Worm (Caenorhabditis elegans) whole organism, mixed stage, embryonic: ENCODE results near the gene lpr-2.

Source experiments
- M03D4.4 ChIP-seq: sonication (generic microtip); optimal IDR thresholded peaks from 2 replicates; lab custom pipeline; 2017; ENCODE audit warnings: mild to moderate bottlenecking, missing genetic modification characterization, missing compliant biosample characterization
- bed-3 ChIP-seq: fragments of 200-800 bp; sonication (Bioruptor generic); optimal IDR thresholded peaks from 3 replicates; lab custom pipeline; 2018; ENCODE audit warnings: mild to moderate bottlenecking, missing genetic modification characterization, moderate library complexity, missing compliant biosample characterization
- blmp-1 ChIP-seq: fragments of 150-350 bp; optimal IDR thresholded peaks from 2 replicates; lab custom pipeline; 2014; ENCODE audit warnings: missing biosample characterization, missing genetic modification characterization
- ceh-83 ChIP-seq: fragments of 200-800 bp; sonication (Bioruptor generic); optimal IDR thresholded peaks from 2 replicates; lab custom pipeline; 2018; ENCODE audit warnings: mild to moderate bottlenecking, missing genetic modification characterization, missing compliant biosample characterization
- ces-1 ChIP-seq: fragments of 150-350 bp; optimal IDR thresholded peaks from 2 replicates; lab custom pipeline; 2014; ENCODE audit warnings: missing biosample characterization, missing genetic modification reagents, missing genetic modification characterization
- cnd-1 ChIP-seq: fragments of 200-800 bp; sonication (Bioruptor generic); optimal IDR thresholded peaks from 2 replicates; lab custom pipeline; 2018; ENCODE audit warnings: mild to moderate bottlenecking, missing genetic modification characterization, missing compliant biosample characterization
- drap-1 ChIP-seq: fragments of 200-800 bp; sonication (Bioruptor generic); optimal IDR thresholded peaks from 3 replicates; lab custom pipeline; 2018; ENCODE audit warnings: mild to moderate bottlenecking, missing genetic modification characterization, missing compliant biosample characterization
- elt-1 ChIP-seq: sonication (generic microtip); optimal IDR thresholded peaks from 2 replicates; lab custom pipeline; 2017; ENCODE audit warnings: missing genetic modification characterization, mild to moderate bottlenecking, missing compliant biosample characterization, antibody characterized with exemption, moderate library complexity, borderline replicate concordance; ENCODE audit not compliant: insufficient read depth
- flh-1 ChIP-seq: fragments of 200-800 bp; sonication (Bioruptor generic); optimal IDR thresholded peaks from 2 replicates; lab custom pipeline; 2018; ENCODE audit warnings: mild to moderate bottlenecking, missing genetic modification characterization, moderate library complexity, missing compliant biosample characterization
- ham-2 ChIP-seq: fragments of 200-800 bp; sonication (Bioruptor generic); optimal IDR thresholded peaks from 2 replicates; lab custom pipeline; 2018; ENCODE audit warnings: mild to moderate bottlenecking, missing genetic modification characterization, missing compliant biosample characterization
- hlh-1 ChIP-seq: fragments of 150-350 bp; optimal IDR thresholded peaks from 2 replicates; lab custom pipeline; 2014; ENCODE audit warnings: missing biosample characterization, missing genetic modification reagents, missing genetic modification characterization
- lin-13 ChIP-seq: fragments of 150-350 bp; optimal IDR thresholded peaks from 2 replicates; lab custom pipeline; 2014; ENCODE audit warnings: missing biosample characterization, missing genetic modification characterization
- lsy-2 ChIP-seq: fragments of 150-350 bp; optimal IDR thresholded peaks from 2 replicates; lab custom pipeline; 2014; ENCODE audit warnings: missing biosample characterization, missing genetic modification characterization
- mab-5 ChIP-seq: fragments of 150-350 bp; optimal IDR thresholded peaks from 2 replicates; lab custom pipeline; 2014; ENCODE audit warnings: missing biosample characterization, missing genetic modification characterization
- mls-2 ChIP-seq: sonication (generic microtip); optimal IDR thresholded peaks from 2 replicates; lab custom pipeline; 2016; ENCODE audit warnings: mild to moderate bottlenecking, missing genetic modification characterization, moderate library complexity, missing compliant biosample characterization
- nhr-12 ChIP-seq: fragments of 150-350 bp; optimal IDR thresholded peaks from 2 replicates; lab custom pipeline; 2014; ENCODE audit warnings: missing biosample characterization, missing genetic modification characterization
- nhr-2 ChIP-seq: fragments of 150-350 bp; optimal IDR thresholded peaks from 2 replicates; lab custom pipeline; 2014; ENCODE audit warnings: missing biosample characterization, missing genetic modification characterization
- nhr-237 ChIP-seq: fragments of 150-350 bp; optimal IDR thresholded peaks from 2 replicates; lab custom pipeline; 2014; ENCODE audit warnings: missing biosample characterization, missing genetic modification characterization
- nhr-76 ChIP-seq: sonication (generic microtip); optimal IDR thresholded peaks from 2 replicates; lab custom pipeline; 2017; ENCODE audit warnings: missing biosample characterization, missing genetic modification characterization
- snpc-4 ChIP-seq: fragments of 150-350 bp; optimal IDR thresholded peaks from 2 replicates; lab custom pipeline; 2014; ENCODE audit warnings: missing biosample characterization, missing genetic modification characterization
- sptf-1 ChIP-seq: sonication (generic microtip); optimal IDR thresholded peaks from 2 replicates; lab custom pipeline; 2017; ENCODE audit warnings: mild to moderate bottlenecking, missing genetic modification characterization, moderate library complexity, missing compliant biosample characterization
- unc-120 ChIP-seq: sonication (generic microtip); optimal IDR thresholded peaks from 2 replicates; lab custom pipeline; 2017; ENCODE audit warnings: missing genetic modification characterization, missing compliant biosample characterization; ENCODE audit not compliant: poor library complexity, severe bottlenecking
- zip-8 ChIP-seq: fragments of 150-350 bp; optimal IDR thresholded peaks from 2 replicates; lab custom pipeline; 2014; ENCODE audit warnings: missing biosample characterization, missing genetic modification characterization
- ztf-11 ChIP-seq: fragments of 150-350 bp; optimal IDR thresholded peaks from 2 replicates; lab custom pipeline; 2014; ENCODE audit warnings: missing biosample characterization, missing genetic modification characterization

The lpr-2 gene

DNA sequence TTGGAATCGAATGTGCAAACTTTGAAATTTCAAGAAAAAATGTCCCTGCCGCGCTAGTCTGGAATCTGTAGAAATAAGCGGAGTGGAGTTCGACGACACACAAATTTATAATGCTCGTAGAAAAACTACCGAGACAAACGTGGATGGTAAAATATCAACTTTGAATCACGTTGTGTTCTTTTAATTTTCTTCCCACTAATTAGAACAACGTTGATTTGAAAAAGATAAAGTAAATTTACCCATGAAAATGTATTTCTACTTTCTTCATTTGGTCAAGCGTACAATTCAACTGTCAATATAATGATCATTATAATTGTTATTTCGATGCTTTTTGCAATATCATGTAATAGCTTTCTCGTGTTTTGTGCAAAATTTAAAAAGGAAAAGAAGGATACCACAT, 36.6 kb upstream of the lpr-2 start, which contains the start of gene K01A6.5:
K01A6.5 (plus strand) TSS at position 301 of the 400 bp plus-strand sequence.
- no peak for TF ChIP-seq flh-1 (GFP tag; lab: Kevin White, UChicago)

DNA sequence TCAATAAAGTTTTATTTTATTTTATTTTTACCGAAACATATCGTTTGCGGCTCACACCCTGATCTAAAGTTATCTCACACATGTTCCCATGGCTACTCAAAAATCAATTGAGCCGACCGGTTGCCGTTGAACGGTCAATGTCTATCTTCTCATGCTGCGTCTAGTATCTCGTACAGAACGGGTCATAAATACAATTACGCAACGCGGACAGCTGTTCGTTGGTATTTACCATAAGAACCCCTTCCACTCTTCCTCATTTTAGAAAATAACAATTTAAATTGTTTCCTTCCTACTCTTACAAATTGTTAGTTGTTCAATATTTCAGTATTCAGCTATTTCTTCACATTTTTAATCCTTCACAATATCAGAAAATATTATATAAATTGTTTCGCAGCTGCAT, 35.2 kb upstream of the lpr-2 start:
- peak; percentile 23 for TF ChIP-seq ces-1 (GFP tag; lab: Kevin White, UChicago)
- TF ChIP-seq mls-2 (tag; lab: Kevin White, UChicago): no peak
- TF ChIP-seq zip-8 (tag; lab: Kevin White, UChicago): peak; percentile 50
- peak; percentile 96 for TF ChIP-seq nhr-2 (tag; lab: Kevin White, UChicago)
- peak; percentile 16 for TF ChIP-seq hlh-1 (tag; lab: Kevin White, UChicago)
- peak; percentile 88 for TF ChIP-seq cnd-1 (tag; lab: Kevin White, UChicago)
- no peak for TF ChIP-seq lsy-2 (tag; lab: Kevin White, UChicago)

DNA sequence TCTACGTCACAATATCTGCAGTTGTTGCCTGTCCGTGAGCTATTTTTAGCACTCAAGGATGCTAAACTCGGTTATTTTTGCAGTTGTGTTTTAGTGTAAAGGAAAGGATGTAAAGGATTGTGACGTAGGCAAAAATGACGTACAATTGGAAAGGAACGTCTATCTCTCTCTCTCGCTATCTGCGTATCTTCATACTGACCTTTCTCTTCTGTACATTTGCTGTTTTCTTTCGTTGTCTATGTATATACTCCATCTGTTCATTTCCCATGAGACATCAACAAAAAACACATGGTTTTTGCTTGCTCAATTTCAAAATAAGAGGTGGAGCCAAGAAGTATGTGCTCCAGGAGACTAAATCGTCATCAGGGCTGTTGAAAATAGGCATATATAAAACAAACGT, 34.7 kb upstream of the lpr-2 start:
- TF ChIP-seq zip-8 (tag; lab: Kevin White, UChicago) (peak; percentile 4), ztf-11 (tag; lab: Kevin White, UChicago) (no peak), unc-120 (tag; lab: Kevin White, UChicago) (no peak), nhr-76 (tag; lab: Kevin White, UChicago) (no peak), drap-1 (GFP tag; lab: Kevin White, UChicago) (no peak)

- TF ChIP-seq sptf-1: no peak
- no peak for TF ChIP-seq nhr-237 (tag; lab: Kevin White, UChicago)
- no peak for TF ChIP-seq ham-2 (GFP tag; lab: Kevin White, UChicago)
- no peak for TF ChIP-seq ceh-83 (GFP tag; lab: Kevin White, UChicago)
- no peak for TF ChIP-seq lsy-2 (tag; lab: Kevin White, UChicago)
- no peak for TF ChIP-seq elt-1 (tag; lab: Kevin White, UChicago)
- TF ChIP-seq nhr-12 (tag; lab: Kevin White, UChicago): no peak
- no peak for TF ChIP-seq M03D4.4 (tag; lab: Kevin White, UChicago)
- no peak for TF ChIP-seq mls-2 (tag; lab: Kevin White, UChicago)
- TF ChIP-seq lin-13 (tag; lab: Kevin White, UChicago): no peak
- TF ChIP-seq nhr-2 (tag; lab: Kevin White, UChicago): no peak
- TF ChIP-seq mab-5 (tag; lab: Kevin White, UChicago): no peak
- TF ChIP-seq zip-8 (tag; lab: Kevin White, UChicago): no peak
- no peak for TF ChIP-seq blmp-1 (tag; lab: Kevin White, UChicago)
- TF ChIP-seq snpc-4 (tag; lab: Kevin White, UChicago): no peak
- no peak for TF ChIP-seq ztf-11 (tag; lab: Kevin White, UChicago)
These were observed 33.7 kb upstream of the lpr-2 start, which contains the start of gene gem-4 for ce11 chrIV:11745340-11745739. Gene gem-4 (plus strand): TSS chrIV:11745640.

DNA sequence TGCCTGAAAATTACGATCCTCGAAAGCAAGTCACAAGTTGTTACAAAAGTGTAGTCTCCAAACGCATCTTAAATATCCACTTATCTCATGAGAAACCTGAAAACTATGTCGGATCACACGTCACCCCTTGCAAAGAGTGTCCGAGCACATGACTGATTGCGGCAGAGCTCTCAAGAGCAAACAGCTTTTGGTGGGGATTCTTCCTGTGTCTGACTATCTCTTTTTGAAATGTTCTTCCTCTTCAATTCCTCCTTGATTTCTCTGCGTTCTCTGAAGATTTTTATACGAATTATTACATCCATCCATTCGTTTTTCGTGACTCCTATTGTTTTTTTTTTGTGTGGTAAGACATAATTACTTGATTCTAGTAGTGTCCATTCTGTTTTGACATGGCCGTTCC, 30.2 kb upstream of the lpr-2 start, which contains the start of gene T12A7.6:
T12A7.6 (plus strand) TSS at position 369 of the 400 bp plus-strand sequence.
- TF ChIP-seq ztf-11 (tag; lab: Kevin White, UChicago): no peak
- no peak for TF ChIP-seq nhr-2 (tag; lab: Kevin White, UChicago)
- TF ChIP-seq snpc-4 (tag; lab: Kevin White, UChicago): no peak
- no peak for TF ChIP-seq elt-1 (tag; lab: Kevin White, UChicago)
- TF ChIP-seq lsy-2 (tag; lab: Kevin White, UChicago): no peak

- TF ChIP-seq ham-2 (GFP tag; lab: Kevin White, UChicago): no peak
These were observed 24.7 kb upstream of the lpr-2 start, which contains the start of gene scl-18 for ce11 chrIV:11754328-11754727. Gene scl-18 (minus strand): TSS chrIV:11754428.

DNA sequence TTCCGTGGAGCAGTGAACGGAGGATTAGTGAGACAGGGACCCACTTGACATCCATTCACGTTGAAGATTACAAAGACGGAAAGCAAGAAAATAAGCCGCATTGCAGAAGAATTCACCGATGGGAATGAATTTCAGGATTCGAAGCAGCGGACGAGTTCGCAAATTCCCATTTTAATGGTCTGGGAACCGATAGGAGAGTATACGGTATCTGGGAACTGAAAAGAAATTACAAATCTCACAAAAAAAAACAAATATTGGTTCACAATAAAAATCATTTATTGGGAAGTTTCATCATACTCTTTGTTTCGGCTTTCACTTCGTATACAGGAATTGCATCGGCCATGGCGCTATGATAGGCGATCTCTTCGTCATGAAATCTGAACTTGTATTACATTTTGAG, 24.0 kb upstream of the lpr-2 start, which contains the start of gene T12A7.10:
T12A7.10 (minus strand) TSS at position 101 of the 400 bp plus-strand sequence.
- TF ChIP-seq nhr-12 (tag; lab: Kevin White, UChicago) (no peak), bed-3 (GFP tag; lab: Kevin White, UChicago) (no peak)

DNA sequence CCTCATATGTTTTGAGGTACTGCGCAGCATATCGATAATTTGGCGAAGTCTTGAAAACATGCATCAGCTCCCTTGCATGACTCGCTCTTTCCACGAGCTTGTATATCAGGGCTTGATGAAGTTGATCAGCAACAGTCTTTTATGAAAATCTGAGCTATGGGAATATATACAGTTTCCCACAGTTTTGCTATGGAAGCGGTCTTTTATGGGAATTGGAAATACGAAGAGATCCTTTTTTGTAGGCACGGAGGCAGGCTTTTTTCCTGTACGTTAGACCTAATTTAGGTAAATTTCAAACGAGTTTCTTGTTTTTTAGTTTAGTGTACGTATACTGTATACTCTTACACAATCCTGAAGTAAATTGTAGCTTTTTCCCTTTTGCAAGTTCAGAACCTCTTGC, 23.1 kb upstream of the lpr-2 start, which contains the start of gene T12A7.9:
T12A7.9 (minus strand) TSS at position 101 of the 400 bp plus-strand sequence.
- TF ChIP-seq unc-120 (tag; lab: Kevin White, UChicago): no peak
